Worm (Caenorhabditis elegans) whole organism, late embryonic: ENCODE data around the gene tba-8.

Experiments
- C38D4.7 ChIP-seq: fragments of 200-800 bp; sonication (Bioruptor generic); optimal IDR thresholded peaks from 2 replicates; lab custom pipeline; 2018; ENCODE audit warnings: mild to moderate bottlenecking, missing genetic modification characterization, moderate library complexity, missing compliant biosample characterization
- F13H6.1 ChIP-seq: sonication (generic microtip); optimal IDR thresholded peaks from 2 replicates; lab custom pipeline; 2016; ENCODE audit warnings: missing genetic modification characterization, missing compliant biosample characterization
- K02D7.2 ChIP-seq: sonication (generic microtip); optimal IDR thresholded peaks from 2 replicates; lab custom pipeline; 2017; ENCODE audit warnings: mild to moderate bottlenecking, missing genetic modification characterization, missing compliant biosample characterization
- K09A11.1 ChIP-seq: sonication (generic microtip); optimal IDR thresholded peaks from 2 replicates; lab custom pipeline; 2017; ENCODE audit warnings: antibody characterized with exemption, mild to moderate bottlenecking, missing genetic modification characterization, missing compliant biosample characterization; ENCODE audit not compliant: insufficient read depth
- ceh-19 ChIP-seq: fragments of 200-800 bp; sonication (Bioruptor generic); optimal IDR thresholded peaks from 2 replicates; lab custom pipeline; 2018; ENCODE audit warnings: mild to moderate bottlenecking, missing genetic modification characterization, missing compliant biosample characterization
- ceh-24 ChIP-seq: sonication (generic microtip); optimal IDR thresholded peaks from 2 replicates; lab custom pipeline; 2016; ENCODE audit warnings: mild to moderate bottlenecking, missing genetic modification characterization, missing compliant biosample characterization
- ceh-31 ChIP-seq: sonication (generic microtip); optimal IDR thresholded peaks from 2 replicates; lab custom pipeline; 2016; ENCODE audit warnings: missing genetic modification characterization, missing compliant biosample characterization
- ceh-34 ChIP-seq: sonication (generic microtip); optimal IDR thresholded peaks from 2 replicates; lab custom pipeline; 2016; ENCODE audit warnings: mild to moderate bottlenecking, missing genetic modification characterization, missing compliant biosample characterization
- ceh-45 ChIP-seq: fragments of 200-800 bp; sonication (Bioruptor generic); IDR thresholded peaks from 2 replicates; pipeline ENCODE4 v1.3.6; 2022; ENCODE audit warnings: missing genetic modification reagents, missing genetic modification characterization, missing compliant biosample characterization
- ceh-48 ChIP-seq: sonication (generic microtip); optimal IDR thresholded peaks from 2 replicates; lab custom pipeline; 2016; ENCODE audit warnings: missing genetic modification characterization, inconsistent platforms, missing compliant biosample characterization
- che-1 ChIP-seq: sonication (generic microtip); optimal IDR thresholded peaks from 2 replicates; lab custom pipeline; 2016; ENCODE audit warnings: mild to moderate bottlenecking, missing genetic modification characterization, missing compliant biosample characterization
- dmd-4 ChIP-seq: sonication (generic microtip); optimal IDR thresholded peaks from 2 replicates; lab custom pipeline; 2016; ENCODE audit warnings: borderline replicate concordance, missing genetic modification characterization, missing compliant biosample characterization
- elt-2 ChIP-seq: sonication (generic microtip); optimal IDR thresholded peaks from 2 replicates; lab custom pipeline; 2016; ENCODE audit warnings: missing genetic modification reagents, missing genetic modification characterization, missing compliant biosample characterization
- fkh-10 ChIP-seq: fragments of 150-350 bp; optimal IDR thresholded peaks from 2 replicates; lab custom pipeline; 2014; ENCODE audit warnings: missing biosample characterization, missing genetic modification reagents, missing genetic modification characterization
- fkh-6 ChIP-seq: sonication (generic microtip); optimal IDR thresholded peaks from 2 replicates; lab custom pipeline; 2016; ENCODE audit warnings: missing genetic modification characterization, missing compliant biosample characterization
- hlh-13 ChIP-seq: fragments of 200-800 bp; sonication (Bioruptor generic); optimal IDR thresholded peaks from 2 replicates; lab custom pipeline; 2018; ENCODE audit warnings: mild to moderate bottlenecking, missing genetic modification characterization, missing compliant biosample characterization
- hlh-15 ChIP-seq: sonication (generic microtip); optimal IDR thresholded peaks from 2 replicates; lab custom pipeline; 2016; ENCODE audit warnings: missing genetic modification characterization, missing compliant biosample characterization
- hlh-30 ChIP-seq: sonication (generic microtip); optimal IDR thresholded peaks from 2 replicates; lab custom pipeline; 2017; ENCODE audit warnings: antibody characterized with exemption, missing genetic modification characterization, missing compliant biosample characterization; ENCODE audit not compliant: insufficient read depth
- hlh-6 ChIP-seq: sonication (generic microtip); optimal IDR thresholded peaks from 2 replicates; lab custom pipeline; 2016; ENCODE audit warnings: missing genotype, missing genetic modification characterization, missing compliant biosample characterization
- hlh-8 ChIP-seq: sonication (generic microtip); optimal IDR thresholded peaks from 2 replicates; lab custom pipeline; 2016; ENCODE audit warnings: missing genotype, missing genetic modification characterization, missing compliant biosample characterization
- madf-2 ChIP-seq: sonication (generic microtip); optimal IDR thresholded peaks from 2 replicates; lab custom pipeline; 2017; ENCODE audit warnings: missing genetic modification characterization, missing compliant biosample characterization
- nhr-232 ChIP-seq: sonication (generic microtip); optimal IDR thresholded peaks from 2 replicates; lab custom pipeline; 2016; ENCODE audit warnings: missing genetic modification characterization, missing compliant biosample characterization
- pat-9 ChIP-seq: fragments of 200-800 bp; sonication (Bioruptor generic); optimal IDR thresholded peaks from 2 replicates; lab custom pipeline; 2018; ENCODE audit warnings: mild to moderate bottlenecking, missing genetic modification characterization, moderate library complexity, missing compliant biosample characterization
- pax-1 ChIP-seq: fragments of 150-350 bp; optimal IDR thresholded peaks from 2 replicates; lab custom pipeline; 2014; ENCODE audit warnings: missing biosample characterization, missing genetic modification characterization
- ref-2 ChIP-seq: sonication (generic microtip); optimal IDR thresholded peaks from 2 replicates; lab custom pipeline; 2016; ENCODE audit warnings: missing genetic modification characterization, missing compliant biosample characterization
- sdc-2 ChIP-seq: sonication (generic microtip); optimal IDR thresholded peaks from 2 replicates; lab custom pipeline; 2016; ENCODE audit warnings: missing genotype, missing genetic modification characterization, missing compliant biosample characterization
- sox-2 ChIP-seq: fragments of 200-800 bp; sonication (Bioruptor generic); IDR thresholded peaks from 2 replicates; pipeline ENCODE4 v1.3.6; 2022; ENCODE audit warnings: missing genetic modification reagents, missing genetic modification characterization, missing compliant biosample characterization
- sox-4 ChIP-seq: sonication (generic microtip); optimal IDR thresholded peaks from 2 replicates; lab custom pipeline; 2017; ENCODE audit warnings: mild to moderate bottlenecking, missing genetic modification characterization, inconsistent platforms, missing compliant biosample characterization
- tbx-2 ChIP-seq: sonication (generic microtip); optimal IDR thresholded peaks from 2 replicates; lab custom pipeline; 2016; ENCODE audit warnings: missing genetic modification characterization, missing compliant biosample characterization
- ttx-3 ChIP-seq: sonication (generic microtip); optimal IDR thresholded peaks from 2 replicates; lab custom pipeline; 2016; ENCODE audit warnings: missing genetic modification reagents, missing genetic modification characterization, missing compliant biosample characterization
- unc-42 ChIP-seq: sonication (generic microtip); optimal IDR thresholded peaks from 2 replicates; lab custom pipeline; 2016; ENCODE audit warnings: missing genotype, missing genetic modification characterization, missing compliant biosample characterization
- ztf-16 ChIP-seq: sonication (generic microtip); optimal IDR thresholded peaks from 2 replicates; lab custom pipeline; 2017; ENCODE audit warnings: missing genetic modification characterization, missing compliant biosample characterization

tba-8 gene

ce11 chrX:9458142-9458541 is at the start of gene tba-8:
Gene tba-8 (minus strand): TSS chrX:9458348.
- TF ChIP-seq C38D4.7 (GFP tag; lab: Kevin White, UChicago) = no peak
- no peak for TF ChIP-seq ceh-19 (GFP tag; lab: Kevin White, UChicago)
- TF ChIP-seq elt-2 (tag; lab: Kevin White, UChicago) = no peak
- no peak for TF ChIP-seq ceh-24 (tag; lab: Kevin White, UChicago)
- TF ChIP-seq hlh-13 (GFP tag; lab: Kevin White, UChicago) = no peak
- TF ChIP-seq nhr-232 = no peak
- no peak for TF ChIP-seq ceh-34 (tag; lab: Kevin White, UChicago)
- TF ChIP-seq pat-9 (tag; lab: Kevin White, UChicago) = no peak
- no peak for TF ChIP-seq tbx-2
- TF ChIP-seq F13H6.1 (tag; lab: Kevin White, UChicago) = no peak

ce11 chrX:9506341-9506740 is 48.2 kb upstream of the tba-8 start:
- TF ChIP-seq ceh-34 (tag; lab: Kevin White, UChicago) = peak; percentile 37
- 0 out of 2 replicates have a peak, but pooled peaks have one; percentile 39 for TF ChIP-seq ceh-45 (GFP tag; lab: Robert Waterston, UW)
- TF ChIP-seq sdc-2 (tag; lab: Kevin White, UChicago) = peak; percentile 3
- TF ChIP-seq fkh-10 (GFP tag; lab: Kevin White, UChicago) = no peak
- TF ChIP-seq unc-42 (tag; lab: Kevin White, UChicago) = peak; percentile 96
- peak; percentile 20 for TF ChIP-seq ceh-31 (tag; lab: Kevin White, UChicago)
- TF ChIP-seq fkh-6 (tag; lab: Kevin White, UChicago) = peak; percentile 24
- no peak for TF ChIP-seq pax-1 (tag; lab: Kevin White, UChicago)

ce11 chrX:9504911-9505397 is 46.8 kb upstream of the tba-8 start:
- TF ChIP-seq sox-4 (tag; lab: Kevin White, UChicago) = no peak
- no peak for TF ChIP-seq ztf-16 (tag; lab: Kevin White, UChicago)
- TF ChIP-seq ceh-31 (tag; lab: Kevin White, UChicago) = peak; percentile 13
- peak; percentile 1 for TF ChIP-seq ref-2 (tag; lab: Kevin White, UChicago)
- peak; percentile 8 for TF ChIP-seq tbx-2
- no peak for TF ChIP-seq hlh-6
- no peak for TF ChIP-seq ttx-3 (tag; lab: Kevin White, UChicago)
- no peak for TF ChIP-seq dmd-4 (tag; lab: Kevin White, UChicago)
- TF ChIP-seq hlh-15 = no peak

- TF ChIP-seq unc-42 (tag; lab: Kevin White, UChicago) (peak; percentile 57), ceh-24 (tag; lab: Kevin White, UChicago) (no peak), madf-2 (no peak)
These were observed 46.1 kb upstream of the tba-8 start for ce11 chrX:9504221-9504620.

ce11 chrX:9499355-9499754 is 41.2 kb upstream of the tba-8 start:
- TF ChIP-seq sox-2 (no peak), ceh-48 (no peak), madf-2 (no peak), hlh-30 (tag; lab: Kevin White, UChicago) (no peak), fkh-6 (tag; lab: Kevin White, UChicago) (no peak), che-1 (tag; lab: Kevin White, UChicago) (no peak), ceh-24 (tag; lab: Kevin White, UChicago) (no peak), K09A11.1 (tag; lab: Kevin White, UChicago) (no peak), pat-9 (tag; lab: Kevin White, UChicago) (no peak), hlh-8 (tag; lab: Kevin White, UChicago) (no peak), hlh-15 (no peak), K02D7.2 (tag; lab: Kevin White, UChicago) (no peak)
